Worm (Caenorhabditis elegans) whole organism, mixed stage, embryonic: Measurements from ENCODE around the gene T02G5.15.

ENCODE experiments used
- M03D4.4 ChIP-seq: sonication (generic microtip); optimal IDR thresholded peaks from 2 replicates; lab custom pipeline; 2017; ENCODE audit warnings: mild to moderate bottlenecking, missing genetic modification characterization, missing compliant biosample characterization
- bed-3 ChIP-seq: fragments of 200-800 bp; sonication (Bioruptor generic); optimal IDR thresholded peaks from 3 replicates; lab custom pipeline; 2018; ENCODE audit warnings: mild to moderate bottlenecking, missing genetic modification characterization, moderate library complexity, missing compliant biosample characterization
- blmp-1 ChIP-seq: fragments of 150-350 bp; optimal IDR thresholded peaks from 2 replicates; lab custom pipeline; 2014; ENCODE audit warnings: missing biosample characterization, missing genetic modification characterization
- ceh-39 ChIP-seq: fragments of 150-350 bp; optimal IDR thresholded peaks from 2 replicates; lab custom pipeline; 2014; ENCODE audit warnings: missing biosample characterization, missing genetic modification characterization
- ceh-43 ChIP-seq: fragments of 200-800 bp; sonication (Bioruptor generic); optimal IDR thresholded peaks from 2 replicates; lab custom pipeline; 2018; ENCODE audit warnings: mild to moderate bottlenecking, missing genetic modification characterization, moderate library complexity, missing compliant biosample characterization
- ceh-83 ChIP-seq: fragments of 200-800 bp; sonication (Bioruptor generic); optimal IDR thresholded peaks from 2 replicates; lab custom pipeline; 2018; ENCODE audit warnings: mild to moderate bottlenecking, missing genetic modification characterization, missing compliant biosample characterization
- ces-1 ChIP-seq: fragments of 150-350 bp; optimal IDR thresholded peaks from 2 replicates; lab custom pipeline; 2014; ENCODE audit warnings: missing biosample characterization, missing genetic modification reagents, missing genetic modification characterization
- cnd-1 ChIP-seq: fragments of 200-800 bp; sonication (Bioruptor generic); optimal IDR thresholded peaks from 2 replicates; lab custom pipeline; 2018; ENCODE audit warnings: mild to moderate bottlenecking, missing genetic modification characterization, missing compliant biosample characterization
- drap-1 ChIP-seq: fragments of 200-800 bp; sonication (Bioruptor generic); optimal IDR thresholded peaks from 3 replicates; lab custom pipeline; 2018; ENCODE audit warnings: mild to moderate bottlenecking, missing genetic modification characterization, missing compliant biosample characterization
- elt-1 ChIP-seq: sonication (generic microtip); optimal IDR thresholded peaks from 2 replicates; lab custom pipeline; 2017; ENCODE audit warnings: missing genetic modification characterization, mild to moderate bottlenecking, missing compliant biosample characterization, antibody characterized with exemption, moderate library complexity, borderline replicate concordance; ENCODE audit not compliant: insufficient read depth
- elt-3 ChIP-seq: fragments of 150-350 bp; optimal IDR thresholded peaks from 2 replicates; lab custom pipeline; 2014; ENCODE audit warnings: missing biosample characterization, missing genetic modification characterization
- flh-1 ChIP-seq: fragments of 200-800 bp; sonication (Bioruptor generic); optimal IDR thresholded peaks from 2 replicates; lab custom pipeline; 2018; ENCODE audit warnings: mild to moderate bottlenecking, missing genetic modification characterization, moderate library complexity, missing compliant biosample characterization
- hlh-1 ChIP-seq: fragments of 150-350 bp; optimal IDR thresholded peaks from 2 replicates; lab custom pipeline; 2014; ENCODE audit warnings: missing biosample characterization, missing genetic modification reagents, missing genetic modification characterization
- lin-13 ChIP-seq: fragments of 150-350 bp; optimal IDR thresholded peaks from 2 replicates; lab custom pipeline; 2014; ENCODE audit warnings: missing biosample characterization, missing genetic modification characterization
- lin-32 ChIP-seq: fragments of 200-800 bp; sonication (Bioruptor generic); optimal IDR thresholded peaks from 2 replicates; lab custom pipeline; 2018; ENCODE audit warnings: mild to moderate bottlenecking, missing genetic modification characterization, missing compliant biosample characterization
- lsy-2 ChIP-seq: fragments of 150-350 bp; optimal IDR thresholded peaks from 2 replicates; lab custom pipeline; 2014; ENCODE audit warnings: missing biosample characterization, missing genetic modification characterization
- mab-5 ChIP-seq: fragments of 150-350 bp; optimal IDR thresholded peaks from 2 replicates; lab custom pipeline; 2014; ENCODE audit warnings: missing biosample characterization, missing genetic modification characterization
- mep-1 ChIP-seq: fragments of 150-350 bp; optimal IDR thresholded peaks from 2 replicates; lab custom pipeline; 2017; ENCODE audit warnings: missing biosample characterization, missing genetic modification reagents, missing genetic modification characterization, inconsistent platforms
- mls-2 ChIP-seq: sonication (generic microtip); optimal IDR thresholded peaks from 2 replicates; lab custom pipeline; 2016; ENCODE audit warnings: mild to moderate bottlenecking, missing genetic modification characterization, moderate library complexity, missing compliant biosample characterization
- nhr-12 ChIP-seq: fragments of 150-350 bp; optimal IDR thresholded peaks from 2 replicates; lab custom pipeline; 2014; ENCODE audit warnings: missing biosample characterization, missing genetic modification characterization
- nhr-2 ChIP-seq: fragments of 150-350 bp; optimal IDR thresholded peaks from 2 replicates; lab custom pipeline; 2014; ENCODE audit warnings: missing biosample characterization, missing genetic modification characterization
- nhr-237 ChIP-seq: fragments of 150-350 bp; optimal IDR thresholded peaks from 2 replicates; lab custom pipeline; 2014; ENCODE audit warnings: missing biosample characterization, missing genetic modification characterization
- nhr-28 ChIP-seq: fragments of 150-350 bp; optimal IDR thresholded peaks from 2 replicates; lab custom pipeline; 2014; ENCODE audit warnings: missing biosample characterization, missing genetic modification characterization
- nhr-76 ChIP-seq: sonication (generic microtip); optimal IDR thresholded peaks from 2 replicates; lab custom pipeline; 2017; ENCODE audit warnings: missing biosample characterization, missing genetic modification characterization
- pha-4 ChIP-seq: fragments of 150-350 bp; optimal IDR thresholded peaks from 2 replicates; lab custom pipeline; 2018; ENCODE audit warnings: missing biosample characterization, missing genetic modification reagents, missing genetic modification characterization
- sem-2 ChIP-seq: fragments of 200-800 bp; sonication (Bioruptor generic); optimal IDR thresholded peaks from 2 replicates; lab custom pipeline; 2018; ENCODE audit warnings: mild to moderate bottlenecking, missing genetic modification characterization, missing compliant biosample characterization
- snpc-4 ChIP-seq: fragments of 150-350 bp; optimal IDR thresholded peaks from 2 replicates; lab custom pipeline; 2014; ENCODE audit warnings: missing biosample characterization, missing genetic modification characterization
- sptf-1 ChIP-seq: sonication (generic microtip); optimal IDR thresholded peaks from 2 replicates; lab custom pipeline; 2017; ENCODE audit warnings: mild to moderate bottlenecking, missing genetic modification characterization, moderate library complexity, missing compliant biosample characterization
- tbx-8 ChIP-seq: fragments of 200-800 bp; sonication (Bioruptor generic); optimal IDR thresholded peaks from 2 replicates; lab custom pipeline; 2018; ENCODE audit warnings: mild to moderate bottlenecking, missing genetic modification characterization, moderate library complexity, missing compliant biosample characterization
- unc-120 ChIP-seq: sonication (generic microtip); optimal IDR thresholded peaks from 2 replicates; lab custom pipeline; 2017; ENCODE audit warnings: missing genetic modification characterization, missing compliant biosample characterization; ENCODE audit not compliant: poor library complexity, severe bottlenecking
- unc-62 ChIP-seq: fragments of 150-350 bp; optimal IDR thresholded peaks from 2 replicates; lab custom pipeline; 2014; ENCODE audit warnings: missing biosample characterization, missing genetic modification reagents, missing genetic modification characterization
- zip-8 ChIP-seq: fragments of 150-350 bp; optimal IDR thresholded peaks from 2 replicates; lab custom pipeline; 2014; ENCODE audit warnings: missing biosample characterization, missing genetic modification characterization

T02G5.15 gene

ce11 chrII:7112780-7113179, 28.7 kb downstream of the T02G5.15 start, which contains the start of gene F10E7.6:
F10E7.6 (plus strand) TSS chrII:7113080.
- TF ChIP-seq nhr-12 (tag; lab: Kevin White, UChicago), result no peak
- no peak for TF ChIP-seq lin-32
- no peak for TF ChIP-seq ceh-43
- TF ChIP-seq ceh-83 (GFP tag; lab: Kevin White, UChicago), result no peak
- TF ChIP-seq ces-1 (GFP tag; lab: Kevin White, UChicago), result no peak
- no peak for TF ChIP-seq nhr-28 (tag; lab: Kevin White, UChicago)
- TF ChIP-seq cnd-1 (tag; lab: Kevin White, UChicago), result no peak
- TF ChIP-seq drap-1 (GFP tag; lab: Kevin White, UChicago), result no peak
- TF ChIP-seq zip-8 (tag; lab: Kevin White, UChicago), result no peak
- no peak for TF ChIP-seq elt-1 (tag; lab: Kevin White, UChicago)
- TF ChIP-seq nhr-2 (tag; lab: Kevin White, UChicago), result no peak
- TF ChIP-seq pha-4 (tag; lab: Kevin White, UChicago), result no peak

- TF ChIP-seq snpc-4 (tag; lab: Kevin White, UChicago) (no peak), sem-2 (GFP tag; lab: Kevin White, UChicago) (no peak), M03D4.4 (no peak), blmp-1 (tag; lab: Kevin White, UChicago) (no peak), nhr-12 (tag; lab: Kevin White, UChicago) (no peak), lin-13 (tag; lab: Kevin White, UChicago) (no peak), sptf-1 (tag; lab: Kevin White, UChicago) (no peak)
Measured at ce11 chrII:7115638-7116037, 31.5 kb downstream of the T02G5.15 start, which contains the start of gene cutl-5. cutl-5 (minus strand) TSS chrII:7115906.

ce11 chrII:7116350-7116749, 32.2 kb downstream of the T02G5.15 start, which contains the start of gene spon-1:
spon-1 (plus strand) TSS chrII:7116557.
- TF ChIP-seq nhr-2 (tag; lab: Kevin White, UChicago) (peak; percentile 46), unc-120 (tag; lab: Kevin White, UChicago) (peak; percentile 14), mep-1 (tag; lab: Kevin White, UChicago) (no peak), unc-62 (peak; percentile 54), hlh-1 (tag; lab: Kevin White, UChicago) (peak; percentile 73)

ce11 chrII:7119525-7119924, 35.4 kb downstream of the T02G5.15 start:
- TF ChIP-seq bed-3 (GFP tag; lab: Kevin White, UChicago) (no peak), elt-3 (tag; lab: Kevin White, UChicago) (no peak), nhr-237 (tag; lab: Kevin White, UChicago) (no peak), nhr-76 (tag; lab: Kevin White, UChicago) (no peak), lin-32 (no peak), sptf-1 (tag; lab: Kevin White, UChicago) (no peak), mep-1 (tag; lab: Kevin White, UChicago) (no peak), flh-1 (GFP tag; lab: Kevin White, UChicago) (no peak), mab-5 (tag; lab: Kevin White, UChicago) (no peak), pha-4 (tag; lab: Kevin White, UChicago) (no peak), ceh-39 (no peak), lsy-2 (tag; lab: Kevin White, UChicago) (no peak), nhr-2 (tag; lab: Kevin White, UChicago) (no peak)

ce11 chrII:7121762-7122292, 37.7 kb downstream of the T02G5.15 start, which contains the start of gene F10E7.2:
F10E7.2 (plus strand) TSS chrII:7122242.
- TF ChIP-seq zip-8 (tag; lab: Kevin White, UChicago) (no peak), pha-4 (tag; lab: Kevin White, UChicago) (no peak), hlh-1 (tag; lab: Kevin White, UChicago) (no peak), lin-13 (tag; lab: Kevin White, UChicago) (no peak), sem-2 (GFP tag; lab: Kevin White, UChicago) (no peak), ceh-39 (no peak), nhr-76 (tag; lab: Kevin White, UChicago) (no peak), elt-3 (tag; lab: Kevin White, UChicago) (no peak), tbx-8 (GFP tag; lab: Kevin White, UChicago) (no peak), snpc-4 (tag; lab: Kevin White, UChicago) (no peak), mls-2 (tag; lab: Kevin White, UChicago) (no peak), lin-32 (no peak), unc-120 (tag; lab: Kevin White, UChicago) (no peak), ceh-83 (GFP tag; lab: Kevin White, UChicago) (no peak), nhr-12 (tag; lab: Kevin White, UChicago) (no peak), cnd-1 (tag; lab: Kevin White, UChicago) (no peak)
